Worm (Caenorhabditis elegans) whole organism, L1 larva: ENCODE data around the gene Y71H2AR.2.

Source experiments
- ces-1 ChIP-seq: fragments of 150-350 bp; optimal IDR thresholded peaks from 2 replicates; lab custom pipeline; 2014; ENCODE audit warnings: missing biosample characterization, missing genetic modification reagents, missing genetic modification characterization
- skn-1 ChIP-seq: fragments of 150-350 bp; optimal IDR thresholded peaks from 2 replicates; lab custom pipeline; 2014; ENCODE audit warnings: missing biosample characterization, missing genetic modification characterization
- unc-130 ChIP-seq: fragments of 150-350 bp; optimal IDR thresholded peaks from 2 replicates; lab custom pipeline; 2017; ENCODE audit warnings: missing biosample characterization, missing genetic modification characterization, inconsistent platforms

- no peak for TF ChIP-seq skn-1 (tag; lab: Kevin White, UChicago)
- TF ChIP-seq ces-1 (GFP tag; lab: Kevin White, UChicago), result no peak
- no peak for TF ChIP-seq unc-130 (tag; lab: Kevin White, UChicago)
Measured at ce11 chrIII:2874144-2874868, 33.6 kb upstream of the Y71H2AR.2 start, which contains the start of gene klf-1.
